Worm (Caenorhabditis elegans) whole organism, L2 larva: ENCODE results near the gene cyn-10.

ENCODE experiments used
- F13H6.1 ChIP-seq: sonication (generic microtip); optimal IDR thresholded peaks from 2 replicates; lab custom pipeline; 2016; ENCODE audit warnings: missing genetic modification characterization, missing compliant biosample characterization
- ZK546.5 ChIP-seq: sonication (generic microtip); optimal IDR thresholded peaks from 2 replicates; lab custom pipeline; 2017; ENCODE audit warnings: missing biosample characterization, missing genetic modification characterization
- ceh-16 ChIP-seq: fragments of 150-350 bp; optimal IDR thresholded peaks from 2 replicates; lab custom pipeline; 2014; ENCODE audit warnings: missing biosample characterization, missing genetic modification characterization
- elt-1 ChIP-seq: fragments of 150-350 bp; optimal IDR thresholded peaks from 2 replicates; lab custom pipeline; 2014; ENCODE audit warnings: missing biosample characterization, missing genetic modification characterization
- lin-13 ChIP-seq: fragments of 150-350 bp; optimal IDR thresholded peaks from 2 replicates; lab custom pipeline; 2014; ENCODE audit warnings: missing biosample characterization, missing genetic modification reagents, missing genetic modification characterization
- lin-39 ChIP-seq: fragments of 150-350 bp; optimal IDR thresholded peaks from 2 replicates; lab custom pipeline; 2014; ENCODE audit warnings: missing biosample characterization, missing genetic modification reagents, missing genetic modification characterization
- nhr-10 ChIP-seq: sonication (generic microtip); optimal IDR thresholded peaks from 2 replicates; lab custom pipeline; 2017; ENCODE audit warnings: missing biosample characterization, missing genetic modification characterization
- nhr-11 ChIP-seq: fragments of 150-350 bp; optimal IDR thresholded peaks from 2 replicates; lab custom pipeline; 2014; ENCODE audit warnings: missing biosample characterization, missing genetic modification characterization
- nhr-21 ChIP-seq: fragments of 150-350 bp; optimal IDR thresholded peaks from 2 replicates; lab custom pipeline; 2014; ENCODE audit warnings: missing biosample characterization, missing genetic modification characterization
- nhr-237 ChIP-seq: fragments of 150-350 bp; optimal IDR thresholded peaks from 2 replicates; lab custom pipeline; 2014; ENCODE audit warnings: missing biosample characterization, missing genetic modification characterization
- peb-1 ChIP-seq: fragments of 150-350 bp; optimal IDR thresholded peaks from 2 replicates; lab custom pipeline; 2014; ENCODE audit warnings: missing biosample characterization, missing genetic modification characterization
- unc-39 ChIP-seq: fragments of 150-350 bp; optimal IDR thresholded peaks from 2 replicates; lab custom pipeline; 2014; ENCODE audit warnings: missing biosample characterization, missing genetic modification characterization

DNA sequence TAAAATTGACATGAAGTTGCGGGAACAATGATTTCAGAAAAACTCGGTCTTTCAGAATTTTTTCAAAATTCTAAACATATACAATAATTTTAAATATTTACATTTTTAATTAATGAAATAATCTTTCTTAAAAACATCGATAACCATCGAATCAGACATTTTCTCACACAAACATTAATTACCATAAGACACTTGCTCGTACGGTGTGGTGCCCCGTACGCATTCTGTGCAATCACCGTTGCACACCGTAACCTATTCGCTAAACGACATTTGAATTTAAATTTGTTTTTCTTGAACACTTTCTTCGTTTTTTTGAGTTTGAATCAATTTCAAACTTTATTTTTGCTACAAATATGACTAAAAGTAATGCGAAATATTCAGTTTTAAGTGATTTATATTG is 10.6 kb upstream of the cyn-10 start:
- TF ChIP-seq nhr-11 (tag; lab: Kevin White, UChicago) (no peak), lin-13 (no peak), nhr-21 (tag; lab: Kevin White, UChicago) (no peak), unc-39 (tag; lab: Kevin White, UChicago) (no peak), lin-39 (no peak), F13H6.1 (no peak), nhr-237 (tag; lab: Kevin White, UChicago) (no peak), ZK546.5 (tag; lab: Kevin White, UChicago) (no peak), peb-1 (no peak), elt-1 (tag; lab: Kevin White, UChicago) (no peak), nhr-10 (tag; lab: Kevin White, UChicago) (no peak), ceh-16 (tag; lab: Kevin White, UChicago) (no peak)
